Worm (Caenorhabditis elegans) whole organism, L2 larva: Measurements from ENCODE around the gene C52E4.7.

Source experiments
- aly-2 ChIP-seq: fragments of 150-350 bp; optimal IDR thresholded peaks from 2 replicates; lab custom pipeline; 2014; ENCODE audit warnings: missing biosample characterization, missing genetic modification characterization
- ama-1 ChIP-seq: fragments of 150-350 bp; optimal IDR thresholded peaks from 2 replicates; lab custom pipeline; 2018; ENCODE audit warnings: inconsistent platforms
- egl-27 ChIP-seq: sonication (generic microtip); optimal IDR thresholded peaks from 3 replicates; lab custom pipeline; 2017; ENCODE audit warnings: missing biosample characterization, missing genetic modification reagents, missing genetic modification characterization
- fos-1 ChIP-seq: fragments of 150-350 bp; optimal IDR thresholded peaks from 2 replicates; lab custom pipeline; 2014; ENCODE audit warnings: missing biosample characterization, missing genetic modification characterization
- lin-13 ChIP-seq: fragments of 150-350 bp; optimal IDR thresholded peaks from 2 replicates; lab custom pipeline; 2014; ENCODE audit warnings: missing biosample characterization, missing genetic modification reagents, missing genetic modification characterization
- lin-39 ChIP-seq: fragments of 150-350 bp; optimal IDR thresholded peaks from 2 replicates; lab custom pipeline; 2014; ENCODE audit warnings: missing biosample characterization, missing genetic modification reagents, missing genetic modification characterization
- mab-5 ChIP-seq: fragments of 150-350 bp; optimal IDR thresholded peaks from 2 replicates; lab custom pipeline; 2014; ENCODE audit warnings: missing biosample characterization, missing genetic modification characterization
- nhr-237 ChIP-seq: fragments of 150-350 bp; optimal IDR thresholded peaks from 2 replicates; lab custom pipeline; 2014; ENCODE audit warnings: missing biosample characterization, missing genetic modification characterization
- nhr-25 ChIP-seq: fragments of 150-350 bp; sonication (generic microtip); optimal IDR thresholded peaks from 3 replicates; lab custom pipeline; 2014; ENCODE audit warnings: missing biosample characterization, missing genetic modification characterization
- peb-1 ChIP-seq: fragments of 150-350 bp; optimal IDR thresholded peaks from 2 replicates; lab custom pipeline; 2014; ENCODE audit warnings: missing biosample characterization, missing genetic modification characterization
- zag-1 ChIP-seq: fragments of 150-350 bp; optimal IDR thresholded peaks from 2 replicates; lab custom pipeline; 2014; ENCODE audit warnings: missing biosample characterization, missing genetic modification characterization
- ztf-4 ChIP-seq: fragments of 150-350 bp; optimal IDR thresholded peaks from 2 replicates; lab custom pipeline; 2014; ENCODE audit warnings: missing biosample characterization, missing genetic modification characterization

- TF ChIP-seq fos-1 (tag; lab: Kevin White, UChicago), result peak; percentile 69
- TF ChIP-seq egl-27 (tag; lab: Kevin White, UChicago), result peak; percentile 88
- no peak for TF ChIP-seq ztf-4 (tag; lab: Kevin White, UChicago)
- TF ChIP-seq nhr-237 (tag; lab: Kevin White, UChicago), result no peak
- TF ChIP-seq lin-13 (GFP tag; lab: Kevin White, UChicago), result peak; percentile 82
- no peak for TF ChIP-seq lin-39
- no peak for TF ChIP-seq aly-2 (tag; lab: Kevin White, UChicago)
- peak; percentile 39 for TF ChIP-seq peb-1 (tag; lab: Kevin White, UChicago)
- peak; percentile 5 for TF ChIP-seq zag-1 (tag; lab: Kevin White, UChicago)
- TF ChIP-seq ama-1 (lab: Kevin White, UChicago), result no peak
- TF ChIP-seq nhr-25 (tag; lab: Kevin White, UChicago), result no peak
- TF ChIP-seq mab-5 (tag; lab: Kevin White, UChicago), result peak; percentile 55
Measured at ce11 chrV:12001747-12002456, 7.8 kb downstream of the C52E4.7 start, which contains the start of gene gcy-33.
